Worm (Caenorhabditis elegans): ENCODE results near the gene tgn-38.

- no peak for TF ChIP-seq tbx-37 (GFP tag; conservative IDR thresholded peaks at IDR 0.05)
- no peak for TF ChIP-seq ama-1 (optimal IDR thresholded peaks at IDR 0.05)
- no peak for TF ChIP-seq flt-1 (GFP tag; IDR thresholded peaks at IDR 0.05)
- no peak for TF ChIP-seq hmbx-1 (tag; optimal IDR thresholded peaks at IDR 0.05)
- no peak for TF ChIP-seq aly-1 (tag; optimal IDR thresholded peaks at IDR 0.05)
- no peak for TF ChIP-seq hnd-1 (tag; optimal IDR thresholded peaks at IDR 0.05)
- TF ChIP-seq pes-1 (GFP tag; IDR thresholded peaks at IDR 0.05) = no peak
- TF ChIP-seq B0310.2 (tag; optimal IDR thresholded peaks at IDR 0.05) = no peak
These were observed 27.6 kb upstream of the tgn-38 start, which contains the start of gene K08E4.2 for ce11 chrIV:12056603-12057002.
